Fruit fly (Drosophila melanogaster): ENCODE data around the gene comt.

The comt gene

DNA sequence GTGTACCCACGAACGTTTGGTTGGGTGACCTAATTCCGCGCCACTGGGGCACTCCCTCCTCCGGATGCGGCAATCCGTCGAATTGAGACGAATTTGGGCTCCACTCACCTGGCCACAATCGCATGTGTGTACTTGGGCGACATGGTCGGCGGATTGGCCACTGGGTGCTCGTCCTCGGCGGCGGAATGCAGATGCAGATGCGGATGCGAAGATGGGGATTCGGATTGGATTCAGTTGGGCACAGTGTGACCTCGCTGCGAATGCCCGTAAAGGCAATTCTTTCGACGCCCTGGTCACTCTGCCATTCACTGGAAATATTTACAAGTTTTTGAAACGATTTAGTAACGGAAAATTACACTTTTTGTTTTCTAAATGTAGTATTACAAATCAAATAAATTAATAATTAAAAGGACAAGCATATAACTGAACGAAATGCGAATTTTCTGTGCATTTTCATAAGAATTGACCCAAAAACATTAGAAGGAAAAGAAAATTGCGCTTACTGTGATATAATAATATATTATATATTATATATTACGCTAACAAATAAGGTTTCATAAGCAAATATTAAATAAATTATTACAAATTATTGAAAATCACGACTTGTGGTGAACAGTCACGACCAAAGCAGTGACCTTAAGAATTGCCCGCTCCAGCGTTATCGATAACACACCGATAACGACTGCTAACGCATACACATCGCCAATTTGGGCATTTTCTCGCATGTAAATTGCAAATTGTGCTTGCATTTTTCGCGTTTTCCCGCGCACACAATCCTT lies 37.8 kb downstream of the comt start, which contains the start of gene CG1622 (continued):
- TF ChIP-seq Xbp1 (GFP tag; optimal IDR thresholded peaks at IDR 0.05) (peak; percentile 4), crp (GFP tag; optimal IDR thresholded peaks at IDR 0.05) (no peak), CG34224 (GFP tag; IDR thresholded peaks at IDR 0.05; ENCODE audit: partially characterized antibody) (peak; percentile 41; the same call in 1 of the 3 replicates), chinmo (GFP tag; IDR thresholded peaks at IDR 0.05; ENCODE audit: partially characterized antibody) (0 out of 4 replicates have a peak, but pooled peaks have one; percentile 31), B-H1 (GFP tag; IDR thresholded peaks at IDR 0.05) (peak; percentile 25; the same call in 1 of the 3 replicates), CG12769 (tag; optimal IDR thresholded peaks at IDR 0.05) (no peak), CG6175 (GFP tag; IDR thresholded peaks at IDR 0.05) (no peak), CG7786 (GFP tag; optimal IDR thresholded peaks at IDR 0.05) (no peak), CG7839 (tag; optimal IDR thresholded peaks at IDR 0.05) (no peak), CG8388 (GFP tag; optimal IDR thresholded peaks at IDR 0.05) (peak; percentile 15), Doc2 (GFP tag; IDR thresholded peaks at IDR 0.05) (no peak), Dek (tag; optimal IDR thresholded peaks at IDR 0.05) (peak; percentile 21), Ada2b (GFP tag; IDR thresholded peaks at IDR 0.05) (no peak), peb (GFP tag; IDR thresholded peaks at IDR 0.05) (no peak), wdn (GFP tag; IDR thresholded peaks at IDR 0.05) (no peak), CG16815 (GFP tag; optimal IDR thresholded peaks at IDR 0.05) (no peak), Lpt (GFP tag; optimal IDR thresholded peaks at IDR 0.05) (no peak), CG17186 (GFP tag; optimal IDR thresholded peaks at IDR 0.05) (no peak), CG9215 (GFP tag; IDR thresholded peaks at IDR 0.05) (peak; percentile 18; the same call in 1 of the 2 replicates), CG18476 (GFP tag; optimal IDR thresholded peaks at IDR 0.05) (no peak), CG10147 (GFP tag; optimal IDR thresholded peaks at IDR 0.05) (no peak), aop (GFP tag; IDR thresholded peaks at IDR 0.05) (no peak), CG6254 (GFP tag; optimal IDR thresholded peaks at IDR 0.05) (no peak), Lhr (GFP tag; optimal IDR thresholded peaks at IDR 0.05) (peak; percentile 26), CG15696 (tag; optimal IDR thresholded peaks at IDR 0.05) (peak; percentile 9), CG12155 (GFP tag; optimal IDR thresholded peaks at IDR 0.05) (peak; percentile 10), CG13123 (GFP tag; optimal IDR thresholded peaks at IDR 0.05) (no peak), dati (GFP tag; IDR thresholded peaks at IDR 0.05) (no peak), E2f1 (GFP tag; IDR thresholded peaks at IDR 0.05) (peak; percentile 38; the same call in 1 of the 2 replicates), disco-r (GFP tag; optimal IDR thresholded peaks at IDR 0.05) (no peak), sima (GFP tag; optimal IDR thresholded peaks at IDR 0.05) (no peak), usp (GFP tag; optimal IDR thresholded peaks at IDR 0.05) (no peak), Awh (GFP tag; IDR thresholded peaks at IDR 0.05) (no peak), H15 (GFP tag; IDR thresholded peaks at IDR 0.05) (no peak), CG7357 (GFP tag; IDR thresholded peaks at IDR 0.05) (no peak), MESR4 (GFP tag; optimal IDR thresholded peaks at IDR 0.05) (peak; percentile 95), CG2712 (tag; optimal IDR thresholded peaks at IDR 0.05) (peak; percentile 48), Meics (GFP tag; optimal IDR thresholded peaks at IDR 0.05) (peak; percentile 17), Doc3 (GFP tag; IDR thresholded peaks at IDR 0.05; ENCODE audit: partially characterized antibody) (no peak; the same call in 2 of the 3 replicates), rib (GFP tag; IDR thresholded peaks at IDR 0.05) (0 out of 2 replicates have a peak, but pooled peaks have one; percentile 11), abd-A (tag; optimal IDR thresholded peaks at IDR 0.05) (no peak), NFAT (GFP tag; IDR thresholded peaks at IDR 0.05) (peak; percentile 71), CG2875 (GFP tag; optimal IDR thresholded peaks at IDR 0.05) (no peak), CG10267 (tag; optimal IDR thresholded peaks at IDR 0.05) (peak; percentile 35), scrt (GFP tag; optimal IDR thresholded peaks at IDR 0.05) (no peak), CG12219 (GFP tag; optimal IDR thresholded peaks at IDR 0.05) (no peak), TFAM (GFP tag; optimal IDR thresholded peaks at IDR 0.05) (no peak), CG3065 (GFP tag; optimal IDR thresholded peaks at IDR 0.05) (no peak), vvl (GFP tag; IDR thresholded peaks at IDR 0.05) (peak; percentile 52; the same call in 1 of the 2 replicates)
